Worm (Caenorhabditis elegans) whole organism, L2 larva: Measurements from ENCODE around the gene stn-2.

Source experiments
- C34F6.9 ChIP-seq: fragments of 150-350 bp; optimal IDR thresholded peaks from 2 replicates; lab custom pipeline; 2014; ENCODE audit warnings: missing biosample characterization, missing genetic modification characterization
- F13H6.1 ChIP-seq: sonication (generic microtip); optimal IDR thresholded peaks from 2 replicates; lab custom pipeline; 2016; ENCODE audit warnings: missing genetic modification characterization, missing compliant biosample characterization
- R02D3.7 ChIP-seq: fragments of 150-350 bp; optimal IDR thresholded peaks from 2 replicates; lab custom pipeline; 2014; ENCODE audit warnings: missing biosample characterization, missing genetic modification characterization
- Y55F3AM.14 ChIP-seq: fragments of 200-800 bp; sonication (Bioruptor generic); optimal IDR thresholded peaks from 2 replicates; lab custom pipeline; 2018; ENCODE audit warnings: mild to moderate bottlenecking, missing genetic modification characterization, missing compliant biosample characterization
- ZK546.5 ChIP-seq: sonication (generic microtip); optimal IDR thresholded peaks from 2 replicates; lab custom pipeline; 2017; ENCODE audit warnings: missing biosample characterization, missing genetic modification characterization
- alr-1 ChIP-seq: fragments of 150-350 bp; optimal IDR thresholded peaks from 2 replicates; lab custom pipeline; 2014; ENCODE audit warnings: missing biosample characterization, missing genetic modification characterization
- ama-1 ChIP-seq: fragments of 150-350 bp; optimal IDR thresholded peaks from 2 replicates; lab custom pipeline; 2018; ENCODE audit warnings: inconsistent platforms
- blmp-1 ChIP-seq: sonication (generic microtip); optimal IDR thresholded peaks from 2 replicates; lab custom pipeline; 2017; ENCODE audit warnings: missing genetic modification characterization, mild to moderate bottlenecking, missing compliant biosample characterization, antibody characterized with exemption, moderate library complexity; ENCODE audit not compliant: insufficient read depth
- ceh-16 ChIP-seq: fragments of 150-350 bp; optimal IDR thresholded peaks from 2 replicates; lab custom pipeline; 2014; ENCODE audit warnings: missing biosample characterization, missing genetic modification characterization
- ceh-82 ChIP-seq: fragments of 150-350 bp; optimal IDR thresholded peaks from 2 replicates; lab custom pipeline; 2014; ENCODE audit warnings: missing biosample characterization, missing genetic modification characterization
- crh-2 ChIP-seq: sonication (generic microtip); optimal IDR thresholded peaks from 2 replicates; lab custom pipeline; 2017; ENCODE audit warnings: missing biosample characterization, missing genetic modification characterization
- egl-27 ChIP-seq: sonication (generic microtip); optimal IDR thresholded peaks from 3 replicates; lab custom pipeline; 2017; ENCODE audit warnings: missing biosample characterization, missing genetic modification reagents, missing genetic modification characterization
- elt-1 ChIP-seq: fragments of 150-350 bp; optimal IDR thresholded peaks from 2 replicates; lab custom pipeline; 2014; ENCODE audit warnings: missing biosample characterization, missing genetic modification characterization
- elt-3 ChIP-seq: sonication (generic microtip); optimal IDR thresholded peaks from 2 replicates; lab custom pipeline; 2017; ENCODE audit warnings: missing biosample characterization, missing genetic modification characterization
- fos-1 ChIP-seq: fragments of 150-350 bp; optimal IDR thresholded peaks from 2 replicates; lab custom pipeline; 2014; ENCODE audit warnings: missing biosample characterization, missing genetic modification characterization
- gmeb-1 ChIP-seq: fragments of 150-350 bp; optimal IDR thresholded peaks from 2 replicates; lab custom pipeline; 2014; ENCODE audit warnings: missing biosample characterization, missing genetic modification characterization
- lin-11 ChIP-seq: fragments of 150-350 bp; sonication (generic microtip); optimal IDR thresholded peaks from 2 replicates; lab custom pipeline; 2014; ENCODE audit warnings: missing biosample characterization, missing genetic modification characterization, inconsistent platforms, mixed read lengths
- lin-39 ChIP-seq: fragments of 150-350 bp; optimal IDR thresholded peaks from 2 replicates; lab custom pipeline; 2014; ENCODE audit warnings: missing biosample characterization, missing genetic modification reagents, missing genetic modification characterization
- lsy-2 ChIP-seq, 2 experiments: fragments of 150-350 bp in 1 of 2; sonication (generic microtip) in 1 of 2; optimal IDR thresholded peaks; 2 replicates each; lab custom pipeline; 2014 to 2017; ENCODE audit warnings: missing biosample characterization in 2 of 2, missing genetic modification characterization in 2 of 2
- mbf-1 ChIP-seq: sonication (generic microtip); optimal IDR thresholded peaks from 2 replicates; lab custom pipeline; 2017; ENCODE audit warnings: missing biosample characterization, missing genetic modification characterization
- mdl-1 ChIP-seq, 2 experiments: fragments of 150-350 bp in 1 of 2; sonication (generic microtip) in 1 of 2; optimal IDR thresholded peaks; 2 replicates each; lab custom pipeline; 2017; ENCODE audit warnings: missing biosample characterization in 2 of 2, missing genetic modification characterization in 2 of 2
- nhr-10 ChIP-seq: sonication (generic microtip); optimal IDR thresholded peaks from 2 replicates; lab custom pipeline; 2017; ENCODE audit warnings: missing biosample characterization, missing genetic modification characterization
- nhr-11 ChIP-seq: fragments of 150-350 bp; optimal IDR thresholded peaks from 2 replicates; lab custom pipeline; 2014; ENCODE audit warnings: missing biosample characterization, missing genetic modification characterization
- nhr-129 ChIP-seq: fragments of 150-350 bp; optimal IDR thresholded peaks from 2 replicates; lab custom pipeline; 2014; ENCODE audit warnings: missing biosample characterization, missing genetic modification characterization
- nhr-21 ChIP-seq: fragments of 150-350 bp; optimal IDR thresholded peaks from 2 replicates; lab custom pipeline; 2014; ENCODE audit warnings: missing biosample characterization, missing genetic modification characterization
- nhr-23 ChIP-seq: fragments of 150-350 bp; optimal IDR thresholded peaks from 2 replicates; lab custom pipeline; 2014; ENCODE audit warnings: missing biosample characterization, missing genetic modification reagents, missing genetic modification characterization
- nhr-237 ChIP-seq: fragments of 150-350 bp; optimal IDR thresholded peaks from 2 replicates; lab custom pipeline; 2014; ENCODE audit warnings: missing biosample characterization, missing genetic modification characterization
- nhr-25 ChIP-seq: fragments of 150-350 bp; sonication (generic microtip); optimal IDR thresholded peaks from 3 replicates; lab custom pipeline; 2014; ENCODE audit warnings: missing biosample characterization, missing genetic modification characterization
- nhr-6 ChIP-seq: fragments of 150-350 bp; optimal IDR thresholded peaks from 2 replicates; lab custom pipeline; 2014; ENCODE audit warnings: missing biosample characterization, missing genetic modification characterization
- nhr-77 ChIP-seq: fragments of 150-350 bp; optimal IDR thresholded peaks from 2 replicates; lab custom pipeline; 2014; ENCODE audit warnings: missing biosample characterization, missing genetic modification characterization
- peb-1 ChIP-seq: fragments of 150-350 bp; optimal IDR thresholded peaks from 2 replicates; lab custom pipeline; 2014; ENCODE audit warnings: missing biosample characterization, missing genetic modification characterization
- sem-4 ChIP-seq: fragments of 150-350 bp; optimal IDR thresholded peaks from 2 replicates; lab custom pipeline; 2014; ENCODE audit warnings: missing biosample characterization, missing genetic modification reagents, missing genetic modification characterization
- skn-1 ChIP-seq: sonication (generic microtip); optimal IDR thresholded peaks from 2 replicates; lab custom pipeline; 2017; ENCODE audit warnings: missing biosample characterization, missing genetic modification characterization
- sma-3 ChIP-seq: sonication (generic microtip); optimal IDR thresholded peaks from 2 replicates; lab custom pipeline; 2016; ENCODE audit warnings: missing genetic modification reagents, missing genetic modification characterization, missing compliant biosample characterization
- sma-9 ChIP-seq, 2 experiments: fragments of 150-350 bp in 1 of 2; sonication (generic microtip) in 1 of 2; optimal IDR thresholded peaks; 2 replicates each; lab custom pipeline; 2014 to 2016; ENCODE audit warnings: missing genetic modification characterization in 2 of 2, mild to moderate bottlenecking in 1 of 2, missing biosample characterization in 1 of 2, missing compliant biosample characterization in 1 of 2, missing genetic modification reagents in 1 of 2, moderate library complexity in 1 of 2
- snpc-4 ChIP-seq: fragments of 150-350 bp; optimal IDR thresholded peaks from 2 replicates; lab custom pipeline; 2014; ENCODE audit warnings: missing biosample characterization, missing genetic modification characterization
- unc-39 ChIP-seq: fragments of 150-350 bp; optimal IDR thresholded peaks from 2 replicates; lab custom pipeline; 2014; ENCODE audit warnings: missing biosample characterization, missing genetic modification characterization
- unc-55 ChIP-seq: fragments of 150-350 bp; sonication (generic microtip); optimal IDR thresholded peaks from 3 replicates; lab custom pipeline; 2014; ENCODE audit warnings: missing biosample characterization, missing genetic modification reagents, missing genetic modification characterization
- unc-62 ChIP-seq: fragments of 150-350 bp; optimal IDR thresholded peaks from 2 replicates; lab custom pipeline; 2014; ENCODE audit warnings: missing biosample characterization, missing genetic modification reagents, missing genetic modification characterization
- zag-1 ChIP-seq: fragments of 150-350 bp; optimal IDR thresholded peaks from 2 replicates; lab custom pipeline; 2014; ENCODE audit warnings: missing biosample characterization, missing genetic modification characterization
- ztf-1 ChIP-seq: fragments of 200-800 bp; sonication (Bioruptor generic); conservative IDR thresholded peaks from 2 replicates; pipeline ENCODE4 v1.3.6; 2022; ENCODE audit warnings: missing genetic modification characterization, missing compliant biosample characterization
- ztf-11 ChIP-seq: sonication (generic microtip); optimal IDR thresholded peaks from 2 replicates; lab custom pipeline; 2017; ENCODE audit warnings: missing biosample characterization, missing genetic modification characterization
- ztf-4 ChIP-seq: fragments of 150-350 bp; optimal IDR thresholded peaks from 2 replicates; lab custom pipeline; 2014; ENCODE audit warnings: missing biosample characterization, missing genetic modification characterization

The stn-2 gene

DNA sequence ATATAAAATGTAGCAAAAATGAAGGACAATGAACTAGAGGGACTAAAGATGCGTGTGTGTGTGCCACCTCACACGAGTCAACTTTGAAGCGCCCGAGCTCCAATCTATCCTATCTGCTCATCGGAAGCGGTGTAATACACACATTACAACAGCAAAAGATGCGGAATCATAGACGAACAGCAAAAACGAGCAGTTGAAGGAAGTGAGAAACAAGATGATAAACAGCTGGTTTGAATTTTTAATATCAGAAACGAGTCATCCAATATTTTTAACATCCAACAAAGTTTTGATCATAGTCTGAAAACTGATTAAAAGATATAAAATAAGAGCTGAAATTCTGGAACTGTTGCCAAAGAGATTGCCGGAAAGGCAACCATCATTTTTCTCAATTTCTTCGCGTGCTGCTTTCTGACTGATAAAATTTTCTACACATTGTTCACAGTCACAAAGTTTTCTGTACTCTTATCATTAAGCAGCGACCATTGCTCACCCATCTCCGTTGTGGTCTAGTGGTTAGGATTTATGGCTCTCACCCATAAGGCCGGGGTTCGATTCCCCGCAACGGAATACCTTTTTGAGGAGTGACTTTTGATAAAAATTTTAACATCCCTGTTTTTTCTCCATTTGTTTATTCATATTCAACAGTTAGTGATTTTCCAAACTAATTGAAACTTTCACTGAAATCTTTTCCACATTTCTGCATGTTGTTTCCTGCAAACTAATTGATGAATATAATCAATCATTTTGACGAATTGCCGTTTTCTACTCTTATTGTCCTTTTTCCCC, at the start of gene stn-2:
TSS of gene stn-2 (minus strand) at position 75 of the 786 bp plus-strand sequence.
- TF ChIP-seq nhr-237 (no peak), unc-55 (peak; percentile 14), sma-9 (GFP tag; optimal IDR thresholded peaks at IDR 0.05; lab: Kevin White, UChicago) (peak; percentile 31), sma-9 (tag; optimal IDR thresholded peaks at IDR 0.05; lab: Kevin White, UChicago) (no peak), fos-1 (tag; lab: Kevin White, UChicago) (peak; percentile 19), ceh-82 (tag; lab: Kevin White, UChicago) (no peak)

DNA sequence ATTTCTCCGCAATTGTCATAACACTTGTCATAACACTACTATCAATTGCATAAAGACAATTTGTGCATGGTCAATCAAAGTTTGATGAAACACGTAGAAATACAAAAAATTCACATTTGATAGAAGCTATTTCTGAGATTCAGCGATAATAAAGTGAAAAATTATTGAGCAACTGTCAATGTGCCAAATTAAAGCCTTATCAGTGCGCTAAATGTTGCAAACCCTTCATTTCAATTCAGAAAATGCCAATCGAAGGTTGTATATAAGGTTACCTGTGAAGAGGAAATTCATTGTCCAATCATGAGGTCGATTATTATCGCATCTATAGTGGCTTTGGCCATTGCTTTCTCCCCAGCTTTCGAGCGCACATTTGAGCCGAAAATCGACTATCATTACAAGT, 47.2 kb upstream of the stn-2 start, which contains the start of gene vit-1:
TSS of gene vit-1 (plus strand) at position 289 of the 400 bp plus-strand sequence.
- TF ChIP-seq egl-27 (tag; lab: Kevin White, UChicago): no peak
- TF ChIP-seq mbf-1 (tag; lab: Kevin White, UChicago): no peak
- no peak for TF ChIP-seq elt-1 (tag; lab: Kevin White, UChicago)
- no peak for TF ChIP-seq ZK546.5 (tag; lab: Kevin White, UChicago)
- TF ChIP-seq elt-3: no peak
- no peak for TF ChIP-seq nhr-21 (tag; lab: Kevin White, UChicago)
- TF ChIP-seq F13H6.1 (tag; lab: Kevin White, UChicago): no peak
- TF ChIP-seq alr-1 (tag; lab: Kevin White, UChicago): no peak
- TF ChIP-seq nhr-25 (tag; lab: Kevin White, UChicago): no peak
- TF ChIP-seq, all 48 proteins: peak for 0

DNA sequence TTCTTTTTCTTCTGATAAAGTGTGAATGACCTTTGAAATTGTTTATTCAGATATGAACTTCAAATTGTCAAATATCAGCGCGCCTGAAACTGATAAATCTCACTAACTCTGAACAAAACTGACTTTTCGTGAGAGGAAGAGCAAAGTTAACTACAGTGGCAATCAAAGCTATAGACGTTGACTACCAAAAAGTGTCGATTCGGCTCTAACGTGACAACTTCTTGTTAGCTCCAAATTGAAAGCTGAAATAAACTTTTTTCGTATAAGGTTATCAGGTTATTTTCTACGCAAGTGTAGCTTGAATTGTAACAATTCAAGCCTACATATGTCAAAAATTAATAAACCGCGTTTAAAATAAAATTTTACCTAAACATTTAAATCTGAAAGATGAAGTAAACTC, 45.9 kb upstream of the stn-2 start:
- TF ChIP-seq unc-39 (tag; lab: Kevin White, UChicago) (no peak), Y55F3AM.14 (GFP tag; lab: Kevin White, UChicago) (no peak), crh-2 (tag; lab: Kevin White, UChicago) (peak; percentile 15), gmeb-1 (peak; percentile 34), C34F6.9 (no peak), sma-9 (GFP tag; optimal IDR thresholded peaks at IDR 0.05; lab: Kevin White, UChicago) (no peak), sma-9 (tag; optimal IDR thresholded peaks at IDR 0.05; lab: Kevin White, UChicago) (no peak), ceh-82 (tag; lab: Kevin White, UChicago) (no peak)

DNA sequence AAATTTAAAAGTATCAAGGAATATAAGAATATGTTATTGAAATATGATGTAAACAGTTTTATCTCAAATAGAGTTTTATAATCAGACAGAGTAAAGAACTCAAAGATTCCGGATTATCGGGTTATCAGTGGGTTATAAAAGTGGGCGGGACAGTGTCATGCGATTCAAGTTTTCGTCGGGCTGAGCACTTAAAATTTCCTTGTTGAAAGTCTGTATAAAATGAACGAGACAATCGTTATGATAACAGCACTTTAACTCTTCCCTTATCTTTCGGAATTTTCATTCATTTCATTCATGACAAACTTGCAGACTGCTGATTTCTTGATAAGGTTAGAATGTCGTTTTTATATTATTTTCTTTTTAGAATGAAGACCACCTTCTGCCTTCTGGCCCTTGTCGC, 45.2 kb upstream of the stn-2 start, which contains the start of gene spp-14:
TSS of gene spp-14 (plus strand) at position 365 of the 400 bp plus-strand sequence.
- TF ChIP-seq ZK546.5 (tag; lab: Kevin White, UChicago) (no peak), blmp-1 (no peak), mbf-1 (tag; lab: Kevin White, UChicago) (no peak), nhr-23 (tag; lab: Kevin White, UChicago) (no peak), sma-3 (GFP tag; lab: Kevin White, UChicago) (peak; percentile 54), R02D3.7 (tag; lab: Kevin White, UChicago) (no peak), lin-39 (tag; lab: Kevin White, UChicago) (no peak), nhr-21 (tag; lab: Kevin White, UChicago) (no peak), unc-62 (no peak), nhr-11 (tag; lab: Kevin White, UChicago) (no peak), nhr-129 (tag; lab: Kevin White, UChicago) (no peak), nhr-10 (tag; lab: Kevin White, UChicago) (no peak), sem-4 (tag; lab: Kevin White, UChicago) (no peak), ztf-4 (tag; lab: Kevin White, UChicago) (no peak), Y55F3AM.14 (GFP tag; lab: Kevin White, UChicago) (no peak), peb-1 (tag; lab: Kevin White, UChicago) (no peak), gmeb-1 (peak; percentile 49), F13H6.1 (tag; lab: Kevin White, UChicago) (peak; percentile 58), zag-1 (tag; lab: Kevin White, UChicago) (no peak), sma-9 (GFP tag; optimal IDR thresholded peaks at IDR 0.05; lab: Kevin White, UChicago) (peak; percentile 76), sma-9 (tag; optimal IDR thresholded peaks at IDR 0.05; lab: Kevin White, UChicago) (no peak), lsy-2 (tag; optimal IDR thresholded peaks at IDR 0.05; lab: Kevin White, UChicago) (no peak), nhr-6 (no peak), nhr-77 (tag; lab: Kevin White, UChicago) (no peak), crh-2 (tag; lab: Kevin White, UChicago) (peak; percentile 35), elt-3 (no peak), ceh-82 (tag; lab: Kevin White, UChicago) (no peak), ama-1 (lab: Kevin White, UChicago) (no peak), mdl-1 (tag; optimal IDR thresholded peaks at IDR 0.05; lab: Kevin White, UChicago) (no peak), ceh-16 (no peak), ztf-11 (tag; lab: Kevin White, UChicago) (no peak), alr-1 (tag; lab: Kevin White, UChicago) (no peak), lin-11 (no peak), unc-55 (no peak), skn-1 (no peak), fos-1 (tag; lab: Kevin White, UChicago) (peak; percentile 78), snpc-4 (tag; lab: Kevin White, UChicago) (no peak), ztf-1 (GFP tag; lab: Robert Waterston, UW) (no peak)
- TF ChIP-seq, all 48 proteins: peak for 6
